Worm (Caenorhabditis elegans) whole organism, L2 larva: ENCODE results near the gene lpin-1.
A peak's percentile ranks its signal among the peaks of the same experiment; 100 is the strongest.

Experiments used
- C34F6.9 ChIP-seq: fragments of 150-350 bp; optimal IDR thresholded peaks from 2 replicates; lab custom pipeline; 2014; ENCODE audit warnings: missing biosample characterization, missing genetic modification characterization
- F13H6.1 ChIP-seq: sonication (generic microtip); optimal IDR thresholded peaks from 2 replicates; lab custom pipeline; 2016; ENCODE audit warnings: missing genetic modification characterization, missing compliant biosample characterization
- R02D3.7 ChIP-seq: fragments of 150-350 bp; optimal IDR thresholded peaks from 2 replicates; lab custom pipeline; 2014; ENCODE audit warnings: missing biosample characterization, missing genetic modification characterization
- Y55F3AM.14 ChIP-seq: fragments of 200-800 bp; sonication (Bioruptor generic); optimal IDR thresholded peaks from 2 replicates; lab custom pipeline; 2018; ENCODE audit warnings: mild to moderate bottlenecking, missing genetic modification characterization, missing compliant biosample characterization
- ZK546.5 ChIP-seq: sonication (generic microtip); optimal IDR thresholded peaks from 2 replicates; lab custom pipeline; 2017; ENCODE audit warnings: missing biosample characterization, missing genetic modification characterization
- alr-1 ChIP-seq: fragments of 150-350 bp; optimal IDR thresholded peaks from 2 replicates; lab custom pipeline; 2014; ENCODE audit warnings: missing biosample characterization, missing genetic modification characterization
- aly-2 ChIP-seq: fragments of 150-350 bp; optimal IDR thresholded peaks from 2 replicates; lab custom pipeline; 2014; ENCODE audit warnings: missing biosample characterization, missing genetic modification characterization
- ama-1 ChIP-seq: fragments of 150-350 bp; optimal IDR thresholded peaks from 2 replicates; lab custom pipeline; 2018; ENCODE audit warnings: inconsistent platforms
- blmp-1 ChIP-seq: sonication (generic microtip); optimal IDR thresholded peaks from 2 replicates; lab custom pipeline; 2017; ENCODE audit warnings: missing genetic modification characterization, mild to moderate bottlenecking, missing compliant biosample characterization, antibody characterized with exemption, moderate library complexity; ENCODE audit not compliant: insufficient read depth
- ceh-16 ChIP-seq: fragments of 150-350 bp; optimal IDR thresholded peaks from 2 replicates; lab custom pipeline; 2014; ENCODE audit warnings: missing biosample characterization, missing genetic modification characterization
- ceh-82 ChIP-seq: fragments of 150-350 bp; optimal IDR thresholded peaks from 2 replicates; lab custom pipeline; 2014; ENCODE audit warnings: missing biosample characterization, missing genetic modification characterization
- crh-2 ChIP-seq: sonication (generic microtip); optimal IDR thresholded peaks from 2 replicates; lab custom pipeline; 2017; ENCODE audit warnings: missing biosample characterization, missing genetic modification characterization
- dmd-4 ChIP-seq: sonication (generic microtip); optimal IDR thresholded peaks from 2 replicates; lab custom pipeline; 2017; ENCODE audit warnings: missing biosample characterization, missing genetic modification characterization
- egl-27 ChIP-seq: sonication (generic microtip); optimal IDR thresholded peaks from 3 replicates; lab custom pipeline; 2017; ENCODE audit warnings: missing biosample characterization, missing genetic modification reagents, missing genetic modification characterization
- elt-1 ChIP-seq: fragments of 150-350 bp; optimal IDR thresholded peaks from 2 replicates; lab custom pipeline; 2014; ENCODE audit warnings: missing biosample characterization, missing genetic modification characterization
- elt-3 ChIP-seq: sonication (generic microtip); optimal IDR thresholded peaks from 2 replicates; lab custom pipeline; 2017; ENCODE audit warnings: missing biosample characterization, missing genetic modification characterization
- fos-1 ChIP-seq: fragments of 150-350 bp; optimal IDR thresholded peaks from 2 replicates; lab custom pipeline; 2014; ENCODE audit warnings: missing biosample characterization, missing genetic modification characterization
- gmeb-1 ChIP-seq: fragments of 150-350 bp; optimal IDR thresholded peaks from 2 replicates; lab custom pipeline; 2014; ENCODE audit warnings: missing biosample characterization, missing genetic modification characterization
- lin-11 ChIP-seq: fragments of 150-350 bp; sonication (generic microtip); optimal IDR thresholded peaks from 2 replicates; lab custom pipeline; 2014; ENCODE audit warnings: missing biosample characterization, missing genetic modification characterization, inconsistent platforms, mixed read lengths
- lin-13 ChIP-seq: fragments of 150-350 bp; optimal IDR thresholded peaks from 2 replicates; lab custom pipeline; 2014; ENCODE audit warnings: missing biosample characterization, missing genetic modification reagents, missing genetic modification characterization
- lin-39 ChIP-seq: fragments of 150-350 bp; optimal IDR thresholded peaks from 2 replicates; lab custom pipeline; 2014; ENCODE audit warnings: missing biosample characterization, missing genetic modification reagents, missing genetic modification characterization
- lsy-2 ChIP-seq, 2 experiments: fragments of 150-350 bp in 1 of 2; sonication (generic microtip) in 1 of 2; optimal IDR thresholded peaks; 2 replicates each; lab custom pipeline; 2014 to 2017; ENCODE audit warnings: missing biosample characterization in 2 of 2, missing genetic modification characterization in 2 of 2
- mab-5 ChIP-seq: fragments of 150-350 bp; optimal IDR thresholded peaks from 2 replicates; lab custom pipeline; 2014; ENCODE audit warnings: missing biosample characterization, missing genetic modification characterization
- mbf-1 ChIP-seq: sonication (generic microtip); optimal IDR thresholded peaks from 2 replicates; lab custom pipeline; 2017; ENCODE audit warnings: missing biosample characterization, missing genetic modification characterization
- mdl-1 ChIP-seq, 2 experiments: fragments of 150-350 bp in 1 of 2; sonication (generic microtip) in 1 of 2; optimal IDR thresholded peaks; 2 replicates each; lab custom pipeline; 2017; ENCODE audit warnings: missing biosample characterization in 2 of 2, missing genetic modification characterization in 2 of 2
- nhr-10 ChIP-seq: sonication (generic microtip); optimal IDR thresholded peaks from 2 replicates; lab custom pipeline; 2017; ENCODE audit warnings: missing biosample characterization, missing genetic modification characterization
- nhr-11 ChIP-seq: fragments of 150-350 bp; optimal IDR thresholded peaks from 2 replicates; lab custom pipeline; 2014; ENCODE audit warnings: missing biosample characterization, missing genetic modification characterization
- nhr-12 ChIP-seq: fragments of 150-350 bp; optimal IDR thresholded peaks from 2 replicates; lab custom pipeline; 2014; ENCODE audit warnings: missing biosample characterization, missing genetic modification characterization
- nhr-129 ChIP-seq: fragments of 150-350 bp; optimal IDR thresholded peaks from 2 replicates; lab custom pipeline; 2014; ENCODE audit warnings: missing biosample characterization, missing genetic modification characterization
- nhr-21 ChIP-seq: fragments of 150-350 bp; optimal IDR thresholded peaks from 2 replicates; lab custom pipeline; 2014; ENCODE audit warnings: missing biosample characterization, missing genetic modification characterization
- nhr-23 ChIP-seq: fragments of 150-350 bp; optimal IDR thresholded peaks from 2 replicates; lab custom pipeline; 2014; ENCODE audit warnings: missing biosample characterization, missing genetic modification reagents, missing genetic modification characterization
- nhr-237 ChIP-seq: fragments of 150-350 bp; optimal IDR thresholded peaks from 2 replicates; lab custom pipeline; 2014; ENCODE audit warnings: missing biosample characterization, missing genetic modification characterization
- nhr-25 ChIP-seq: fragments of 150-350 bp; sonication (generic microtip); optimal IDR thresholded peaks from 3 replicates; lab custom pipeline; 2014; ENCODE audit warnings: missing biosample characterization, missing genetic modification characterization
- nhr-6 ChIP-seq: fragments of 150-350 bp; optimal IDR thresholded peaks from 2 replicates; lab custom pipeline; 2014; ENCODE audit warnings: missing biosample characterization, missing genetic modification characterization
- nhr-77 ChIP-seq: fragments of 150-350 bp; optimal IDR thresholded peaks from 2 replicates; lab custom pipeline; 2014; ENCODE audit warnings: missing biosample characterization, missing genetic modification characterization
- peb-1 ChIP-seq: fragments of 150-350 bp; optimal IDR thresholded peaks from 2 replicates; lab custom pipeline; 2014; ENCODE audit warnings: missing biosample characterization, missing genetic modification characterization
- sem-4 ChIP-seq: fragments of 150-350 bp; optimal IDR thresholded peaks from 2 replicates; lab custom pipeline; 2014; ENCODE audit warnings: missing biosample characterization, missing genetic modification reagents, missing genetic modification characterization
- skn-1 ChIP-seq: sonication (generic microtip); optimal IDR thresholded peaks from 2 replicates; lab custom pipeline; 2017; ENCODE audit warnings: missing biosample characterization, missing genetic modification characterization
- sma-3 ChIP-seq: sonication (generic microtip); optimal IDR thresholded peaks from 2 replicates; lab custom pipeline; 2016; ENCODE audit warnings: missing genetic modification reagents, missing genetic modification characterization, missing compliant biosample characterization
- sma-9 ChIP-seq, 2 experiments: fragments of 150-350 bp in 1 of 2; sonication (generic microtip) in 1 of 2; optimal IDR thresholded peaks; 2 replicates each; lab custom pipeline; 2014 to 2016; ENCODE audit warnings: missing genetic modification characterization in 2 of 2, mild to moderate bottlenecking in 1 of 2, missing biosample characterization in 1 of 2, missing compliant biosample characterization in 1 of 2, missing genetic modification reagents in 1 of 2, moderate library complexity in 1 of 2
- snpc-4 ChIP-seq: fragments of 150-350 bp; optimal IDR thresholded peaks from 2 replicates; lab custom pipeline; 2014; ENCODE audit warnings: missing biosample characterization, missing genetic modification characterization
- unc-39 ChIP-seq: fragments of 150-350 bp; optimal IDR thresholded peaks from 2 replicates; lab custom pipeline; 2014; ENCODE audit warnings: missing biosample characterization, missing genetic modification characterization
- unc-55 ChIP-seq: fragments of 150-350 bp; sonication (generic microtip); optimal IDR thresholded peaks from 3 replicates; lab custom pipeline; 2014; ENCODE audit warnings: missing biosample characterization, missing genetic modification reagents, missing genetic modification characterization
- unc-62 ChIP-seq: fragments of 150-350 bp; optimal IDR thresholded peaks from 2 replicates; lab custom pipeline; 2014; ENCODE audit warnings: missing biosample characterization, missing genetic modification reagents, missing genetic modification characterization
- zag-1 ChIP-seq: fragments of 150-350 bp; optimal IDR thresholded peaks from 2 replicates; lab custom pipeline; 2014; ENCODE audit warnings: missing biosample characterization, missing genetic modification characterization
- ztf-1 ChIP-seq: fragments of 200-800 bp; sonication (Bioruptor generic); conservative IDR thresholded peaks from 2 replicates; pipeline ENCODE4 v1.3.6; 2022; ENCODE audit warnings: missing genetic modification characterization, missing compliant biosample characterization
- ztf-11 ChIP-seq: sonication (generic microtip); optimal IDR thresholded peaks from 2 replicates; lab custom pipeline; 2017; ENCODE audit warnings: missing biosample characterization, missing genetic modification characterization
- ztf-4 ChIP-seq: fragments of 150-350 bp; optimal IDR thresholded peaks from 2 replicates; lab custom pipeline; 2014; ENCODE audit warnings: missing biosample characterization, missing genetic modification characterization

The lpin-1 gene

DNA sequence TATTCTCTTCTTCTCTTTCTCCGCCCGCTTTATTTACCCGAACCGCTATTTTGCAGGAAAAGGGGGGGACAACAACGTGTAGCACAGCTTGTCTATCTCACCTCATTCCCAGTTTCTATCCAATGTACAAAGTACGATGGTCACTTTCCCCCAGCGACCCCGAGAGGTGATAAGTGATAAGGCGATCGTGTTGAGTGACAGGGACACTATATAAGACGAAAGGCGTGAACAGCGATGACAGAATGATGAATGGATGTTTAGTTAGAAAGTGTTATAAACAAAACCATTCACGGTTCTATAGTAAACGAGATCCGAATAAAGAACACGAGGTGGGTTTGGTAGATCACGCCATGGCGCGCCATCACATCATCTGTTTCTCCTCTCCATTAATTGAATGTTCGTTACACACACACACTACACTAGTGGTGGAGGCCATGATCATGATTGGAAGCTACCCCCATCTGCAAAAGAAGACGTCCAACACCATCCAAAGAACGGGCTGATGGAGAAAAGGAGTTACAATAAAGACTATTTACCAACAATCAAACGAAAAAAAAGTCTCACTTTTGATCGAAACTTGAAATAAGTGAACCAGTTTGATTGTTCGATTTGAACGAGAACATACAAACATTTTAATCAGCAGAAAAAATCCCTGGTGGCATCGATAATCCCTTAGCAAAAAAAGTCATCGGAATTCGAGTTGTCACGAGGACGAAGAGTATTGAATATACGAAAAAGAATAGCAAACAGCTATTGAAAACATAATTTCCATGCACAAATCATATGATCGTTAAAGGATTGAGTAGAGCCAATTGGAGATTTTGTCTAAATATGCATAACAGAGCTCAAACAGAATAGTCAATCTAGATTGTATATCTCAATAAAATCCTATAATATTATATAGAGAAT lies 2.7 kb upstream of the lpin-1 start:
- TF ChIP-seq lsy-2 (tag; optimal IDR thresholded peaks at IDR 0.05; lab: Kevin White, UChicago) (peak in 1 of 2 experiments; percentile 60), blmp-1 (tag; lab: Kevin White, UChicago) (peak; percentile 93), nhr-23 (tag; lab: Kevin White, UChicago) (no peak), nhr-129 (tag; lab: Kevin White, UChicago) (peak; percentile 75), Y55F3AM.14 (GFP tag; lab: Kevin White, UChicago) (peak; percentile 21), nhr-6 (no peak), mbf-1 (tag; lab: Kevin White, UChicago) (no peak), zag-1 (no peak), elt-3 (tag; lab: Kevin White, UChicago) (no peak), nhr-77 (tag; lab: Kevin White, UChicago) (no peak), mab-5 (tag; lab: Kevin White, UChicago) (no peak), aly-2 (tag; lab: Kevin White, UChicago) (no peak), lin-11 (tag; lab: Kevin White, UChicago) (no peak), ZK546.5 (tag; lab: Kevin White, UChicago) (no peak), ztf-11 (tag; lab: Kevin White, UChicago) (no peak), nhr-10 (tag; lab: Kevin White, UChicago) (no peak), dmd-4 (tag; lab: Kevin White, UChicago) (no peak), ztf-4 (peak; percentile 53), F13H6.1 (tag; lab: Kevin White, UChicago) (peak; percentile 83), nhr-12 (tag; lab: Kevin White, UChicago) (no peak), peb-1 (tag; lab: Kevin White, UChicago) (no peak), R02D3.7 (no peak), egl-27 (tag; lab: Kevin White, UChicago) (peak; percentile 39), ceh-16 (no peak), C34F6.9 (tag; lab: Kevin White, UChicago) (no peak), gmeb-1 (tag; lab: Kevin White, UChicago) (peak; percentile 48), ztf-1 (GFP tag; lab: Robert Waterston, UW) (no peak), lin-13 (GFP tag; lab: Kevin White, UChicago) (no peak), sem-4 (tag; lab: Kevin White, UChicago) (no peak), nhr-237 (tag; lab: Kevin White, UChicago) (no peak), ceh-82 (tag; lab: Kevin White, UChicago) (no peak), skn-1 (tag; lab: Kevin White, UChicago) (peak; percentile 43), fos-1 (tag; lab: Kevin White, UChicago) (peak; percentile 89), lin-39 (tag; lab: Kevin White, UChicago) (no peak), crh-2 (tag; lab: Kevin White, UChicago) (peak; percentile 65), nhr-11 (tag; lab: Kevin White, UChicago) (no peak), sma-9 (GFP tag; optimal IDR thresholded peaks at IDR 0.05; lab: Kevin White, UChicago) (peak; percentile 85), sma-9 (tag; optimal IDR thresholded peaks at IDR 0.05; lab: Kevin White, UChicago) (no peak), alr-1 (peak; percentile 68), unc-39 (tag; lab: Kevin White, UChicago) (no peak), nhr-25 (peak; percentile 90), elt-1 (no peak), snpc-4 (peak; percentile 43), mdl-1 (tag; optimal IDR thresholded peaks at IDR 0.05; lab: Kevin White, UChicago) (peak; percentile 44 to 75), ama-1 (lab: Kevin White, UChicago) (peak; percentile 69), sma-3 (GFP tag; lab: Kevin White, UChicago) (peak; percentile 90), nhr-21 (peak; percentile 97), unc-62 (GFP tag; lab: Kevin White, UChicago) (no peak), unc-55 (no peak)
